Worm (Caenorhabditis elegans) whole organism, L1 larva: ENCODE data around the gene rpc-25.

Source experiments
- ama-1 ChIP-seq: fragments of 150-350 bp; optimal IDR thresholded peaks from 2 replicates; lab custom pipeline; 2014
- jun-1 ChIP-seq: fragments of 150-350 bp; optimal IDR thresholded peaks from 2 replicates; lab custom pipeline; 2014; ENCODE audit warnings: missing biosample characterization, missing genetic modification reagents, missing genetic modification characterization
- lsy-2 ChIP-seq, 2 experiments: fragments of 150-350 bp; optimal IDR thresholded peaks; 2 replicates each; lab custom pipeline; 2014; ENCODE audit warnings: missing biosample characterization in 2 of 2, missing genetic modification characterization in 2 of 2

DNA sequence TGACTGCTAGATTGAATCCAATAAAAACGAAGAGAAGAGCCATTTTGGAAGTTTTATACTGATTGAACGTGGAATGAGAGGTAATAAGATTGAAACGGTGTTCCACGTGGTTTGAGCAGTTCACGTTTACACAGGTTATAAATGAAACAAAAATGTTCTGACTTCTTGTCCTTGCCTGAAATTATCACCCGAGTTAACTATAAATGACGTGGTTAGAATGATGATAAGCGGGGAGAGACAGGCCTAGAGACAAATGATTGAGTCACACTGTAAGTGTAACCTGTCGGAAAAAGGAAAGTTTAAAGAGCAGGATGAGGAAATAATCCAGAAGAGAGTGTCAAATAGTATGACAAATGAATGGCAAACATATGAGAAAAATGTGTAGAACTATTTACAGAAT, 45.4 kb downstream of the rpc-25 start, which contains the start of gene C51E3.10:
- TF ChIP-seq jun-1 (tag; lab: Kevin White, UChicago) (no peak), ama-1 (lab: Kevin White, UChicago) (no peak), lsy-2 (tag; optimal IDR thresholded peaks at IDR 0.05; lab: Kevin White, UChicago) (no peak)
